Fruit fly (Drosophila melanogaster) whole organism, wandering third instar larva: ENCODE results near the gene CG15014.

Experiments used
- Abd-B ChIP-seq: fragments of >200 bp; optimal IDR thresholded peaks from 2 replicates; lab custom pipeline; 2017; ENCODE audit warnings: missing biosample characterization, missing genetic modification characterization
- CrebA ChIP-seq: fragments of 200-800 bp; sonication (Bioruptor generic); optimal IDR thresholded peaks from 2 replicates; lab custom pipeline; 2016; ENCODE audit warnings: missing biosample characterization, mild to moderate bottlenecking, missing genetic modification characterization, borderline replicate concordance
- Dfd ChIP-seq: fragments of >200 bp; optimal IDR thresholded peaks from 2 replicates; lab custom pipeline; 2017; ENCODE audit warnings: missing biosample characterization, missing genetic modification characterization
- Jra ChIP-seq: sonication (Bioruptor generic); optimal IDR thresholded peaks from 2 replicates; lab custom pipeline; 2016; ENCODE audit warnings: missing biosample characterization, missing genetic modification characterization
- brk ChIP-seq: fragments of 200-800 bp; sonication (Bioruptor generic); optimal IDR thresholded peaks from 2 replicates; lab custom pipeline; 2016; ENCODE audit warnings: missing biosample characterization, mild to moderate bottlenecking, missing genetic modification characterization
- dmrt93B ChIP-seq: fragments of 200-800 bp; sonication (Bioruptor generic); optimal IDR thresholded peaks from 2 replicates; lab custom pipeline; 2018; ENCODE audit warnings: missing biosample characterization, mild to moderate bottlenecking, missing genetic modification characterization
- lola ChIP-seq: fragments of >200 bp; optimal IDR thresholded peaks from 2 replicates; lab custom pipeline; 2017; ENCODE audit warnings: missing biosample characterization, missing genetic modification characterization

dm6 chr3L:4339525-4339924, 17.5 kb upstream of the CG15014 start:
- TF ChIP-seq brk (GFP tag; lab: Kevin White, UChicago) (no peak), CrebA (GFP tag; lab: Kevin White, UChicago) (no peak), Jra (GFP tag; lab: Kevin White, UChicago) (no peak), lola (GFP tag; lab: Kevin White, UChicago) (no peak), Abd-B (no peak), dmrt93B (GFP tag; lab: Kevin White, UChicago) (no peak), Dfd (GFP tag; lab: Kevin White, UChicago) (no peak)
